Worm (Caenorhabditis elegans) whole organism, L3 larva: ENCODE data around the gene F33H1.4.
A peak's percentile ranks its signal among the peaks of the same experiment; 100 is the strongest.

Source experiments
- R02D3.7 ChIP-seq: fragments of 150-350 bp; optimal IDR thresholded peaks from 2 replicates; lab custom pipeline; 2014; ENCODE audit warnings: missing biosample characterization, missing genetic modification characterization
- ZK546.5 ChIP-seq: sonication (generic microtip); optimal IDR thresholded peaks from 2 replicates; lab custom pipeline; 2017; ENCODE audit warnings: missing biosample characterization, missing genetic modification characterization
- aly-2 ChIP-seq: fragments of 150-350 bp; optimal IDR thresholded peaks from 2 replicates; lab custom pipeline; 2014; ENCODE audit warnings: missing biosample characterization, missing genetic modification characterization
- ama-1 ChIP-seq: fragments of 150-350 bp; optimal IDR thresholded peaks from 2 replicates; lab custom pipeline; 2018
- ceh-16 ChIP-seq: sonication (generic microtip); optimal IDR thresholded peaks from 2 replicates; lab custom pipeline; 2017; ENCODE audit warnings: missing biosample characterization, missing genetic modification characterization
- ceh-28 ChIP-seq: fragments of 150-350 bp; optimal IDR thresholded peaks from 2 replicates; lab custom pipeline; 2014; ENCODE audit warnings: missing biosample characterization, missing genetic modification reagents, missing genetic modification characterization
- ceh-82 ChIP-seq: fragments of 150-350 bp; optimal IDR thresholded peaks from 2 replicates; lab custom pipeline; 2014; ENCODE audit warnings: missing biosample characterization, missing genetic modification characterization
- ceh-9 ChIP-seq: sonication (generic microtip); optimal IDR thresholded peaks from 2 replicates; lab custom pipeline; 2018; ENCODE audit warnings: missing biosample characterization, missing genetic modification characterization
- daf-12 ChIP-seq: fragments of 150-350 bp; optimal IDR thresholded peaks from 2 replicates; lab custom pipeline; 2014; ENCODE audit warnings: missing biosample characterization, missing genetic modification reagents, missing genetic modification characterization
- egl-27 ChIP-seq: sonication (generic microtip); optimal IDR thresholded peaks from 4 replicates; lab custom pipeline; 2017; ENCODE audit warnings: missing biosample characterization, missing genetic modification reagents, missing genetic modification characterization
- egl-5 ChIP-seq: fragments of 150-350 bp; optimal IDR thresholded peaks from 2 replicates; lab custom pipeline; 2017; ENCODE audit warnings: missing biosample characterization, missing genetic modification reagents, missing genetic modification characterization, inconsistent platforms
- elt-1 ChIP-seq: fragments of 150-350 bp; optimal IDR thresholded peaks from 2 replicates; lab custom pipeline; 2014; ENCODE audit warnings: missing biosample characterization, missing genetic modification characterization
- elt-3 ChIP-seq, 3 experiments: fragments of 150-350 bp in 1 of 3; sonication (generic microtip) in 2 of 3; optimal IDR thresholded peaks; 2 replicates in 2 of 3; 4 replicates in 1 of 3; lab custom pipeline; 2014 to 2017; ENCODE audit warnings: missing biosample characterization in 3 of 3, missing genetic modification characterization in 3 of 3
- eor-1 ChIP-seq, 2 experiments: fragments of 150-350 bp; optimal IDR thresholded peaks; 2 replicates each; lab custom pipeline; 2014 to 2018; ENCODE audit warnings: missing biosample characterization in 2 of 2, missing genetic modification characterization in 2 of 2
- fkh-10 ChIP-seq: sonication (generic microtip); optimal IDR thresholded peaks from 2 replicates; lab custom pipeline; 2017; ENCODE audit warnings: missing biosample characterization, missing genetic modification reagents, missing genetic modification characterization
- fkh-2 ChIP-seq: fragments of 150-350 bp; optimal IDR thresholded peaks from 2 replicates; lab custom pipeline; 2014; ENCODE audit warnings: missing biosample characterization, missing genetic modification reagents, missing genetic modification characterization
- fos-1 ChIP-seq: fragments of 150-350 bp; optimal IDR thresholded peaks from 2 replicates; lab custom pipeline; 2014; ENCODE audit warnings: missing biosample characterization, missing genetic modification characterization
- hmg-11 ChIP-seq: sonication (generic microtip); optimal IDR thresholded peaks from 2 replicates; lab custom pipeline; 2016; ENCODE audit warnings: missing genetic modification characterization, missing compliant biosample characterization
- jun-1 ChIP-seq: fragments of 150-350 bp; optimal IDR thresholded peaks from 2 replicates; lab custom pipeline; 2014; ENCODE audit warnings: missing biosample characterization, missing genetic modification reagents, missing genetic modification characterization
- lin-15B ChIP-seq: fragments of 150-350 bp; optimal IDR thresholded peaks from 2 replicates; lab custom pipeline; 2014; ENCODE audit warnings: missing biosample characterization, missing genetic modification characterization
- lin-39 ChIP-seq: fragments of 150-350 bp; optimal IDR thresholded peaks from 2 replicates; lab custom pipeline; 2018; ENCODE audit warnings: missing biosample characterization, missing genetic modification reagents, missing genetic modification characterization
- mdl-1 ChIP-seq: fragments of 150-350 bp; optimal IDR thresholded peaks from 2 replicates; lab custom pipeline; 2014; ENCODE audit warnings: missing biosample characterization, missing genetic modification characterization
- mml-1 ChIP-seq: fragments of 150-350 bp; sonication (generic microtip); optimal IDR thresholded peaks from 3 replicates; lab custom pipeline; 2014; ENCODE audit warnings: missing biosample characterization, missing genetic modification characterization
- nfya-1 ChIP-seq: sonication (generic microtip); optimal IDR thresholded peaks from 2 replicates; lab custom pipeline; 2017; ENCODE audit warnings: missing genetic modification characterization, mild to moderate bottlenecking, missing compliant biosample characterization, antibody characterized with exemption, moderate library complexity; ENCODE audit not compliant: insufficient read depth
- nhr-11 ChIP-seq: fragments of 150-350 bp; optimal IDR thresholded peaks from 2 replicates; lab custom pipeline; 2014; ENCODE audit warnings: missing biosample characterization, missing genetic modification characterization
- nhr-12 ChIP-seq: fragments of 150-350 bp; optimal IDR thresholded peaks from 2 replicates; lab custom pipeline; 2014; ENCODE audit warnings: missing biosample characterization, missing genetic modification characterization
- nhr-23 ChIP-seq: fragments of 150-350 bp; optimal IDR thresholded peaks from 2 replicates; lab custom pipeline; 2014; ENCODE audit warnings: missing biosample characterization, missing genetic modification reagents, missing genetic modification characterization
- nhr-237 ChIP-seq: fragments of 150-350 bp; optimal IDR thresholded peaks from 2 replicates; lab custom pipeline; 2014; ENCODE audit warnings: missing biosample characterization, missing genetic modification characterization
- nhr-25 ChIP-seq: sonication (generic microtip); optimal IDR thresholded peaks from 2 replicates; lab custom pipeline; 2017; ENCODE audit warnings: missing biosample characterization, missing genetic modification characterization
- nhr-28 ChIP-seq: fragments of 150-350 bp; optimal IDR thresholded peaks from 2 replicates; lab custom pipeline; 2014; ENCODE audit warnings: missing biosample characterization, missing genetic modification characterization
- nhr-67 ChIP-seq: fragments of 150-350 bp; optimal IDR thresholded peaks from 2 replicates; lab custom pipeline; 2014; ENCODE audit warnings: missing biosample characterization, missing genetic modification characterization
- nhr-76 ChIP-seq: fragments of 150-350 bp; sonication (generic microtip); optimal IDR thresholded peaks from 5 replicates; lab custom pipeline; 2014; ENCODE audit warnings: missing biosample characterization, missing genetic modification characterization
- nhr-77 ChIP-seq: fragments of 150-350 bp; optimal IDR thresholded peaks from 2 replicates; lab custom pipeline; 2014; ENCODE audit warnings: missing biosample characterization, missing genetic modification characterization
- pha-4 ChIP-seq: fragments of 150-350 bp; optimal IDR thresholded peaks from 2 replicates; lab custom pipeline; 2014; ENCODE audit warnings: missing biosample characterization, missing genetic modification reagents, missing genetic modification characterization
- pqm-1 ChIP-seq: fragments of 150-350 bp; optimal IDR thresholded peaks from 2 replicates; lab custom pipeline; 2017; ENCODE audit warnings: missing biosample characterization, missing genetic modification characterization, inconsistent platforms
- sea-2 ChIP-seq: fragments of 150-350 bp; sonication (generic microtip); optimal IDR thresholded peaks from 4 replicates; lab custom pipeline; 2014; ENCODE audit warnings: missing biosample characterization, missing genetic modification reagents, missing genetic modification characterization
- skn-1 ChIP-seq: fragments of 150-350 bp; optimal IDR thresholded peaks from 2 replicates; lab custom pipeline; 2014; ENCODE audit warnings: missing biosample characterization, missing genetic modification characterization
- snpc-4 ChIP-seq: fragments of 150-350 bp; optimal IDR thresholded peaks from 2 replicates; lab custom pipeline; 2014; ENCODE audit warnings: missing biosample characterization, missing genetic modification characterization
- tbx-2 ChIP-seq: sonication (generic microtip); optimal IDR thresholded peaks from 2 replicates; lab custom pipeline; 2016; ENCODE audit warnings: mild to moderate bottlenecking, missing genetic modification characterization, missing compliant biosample characterization
- unc-39 ChIP-seq: sonication (generic microtip); optimal IDR thresholded peaks from 4 replicates; lab custom pipeline; 2017; ENCODE audit warnings: missing biosample characterization, missing genetic modification characterization
- unc-62 ChIP-seq: fragments of 150-350 bp; sonication (generic microtip); optimal IDR thresholded peaks from 4 replicates; lab custom pipeline; 2014; ENCODE audit warnings: missing biosample characterization, missing genetic modification reagents, missing genetic modification characterization
- zag-1 ChIP-seq: fragments of 150-350 bp; optimal IDR thresholded peaks from 2 replicates; lab custom pipeline; 2014; ENCODE audit warnings: missing biosample characterization, missing genetic modification characterization
- ztf-4 ChIP-seq: fragments of 150-350 bp; optimal IDR thresholded peaks from 2 replicates; lab custom pipeline; 2014; ENCODE audit warnings: missing biosample characterization, missing genetic modification characterization

The F33H1.4 gene

DNA sequence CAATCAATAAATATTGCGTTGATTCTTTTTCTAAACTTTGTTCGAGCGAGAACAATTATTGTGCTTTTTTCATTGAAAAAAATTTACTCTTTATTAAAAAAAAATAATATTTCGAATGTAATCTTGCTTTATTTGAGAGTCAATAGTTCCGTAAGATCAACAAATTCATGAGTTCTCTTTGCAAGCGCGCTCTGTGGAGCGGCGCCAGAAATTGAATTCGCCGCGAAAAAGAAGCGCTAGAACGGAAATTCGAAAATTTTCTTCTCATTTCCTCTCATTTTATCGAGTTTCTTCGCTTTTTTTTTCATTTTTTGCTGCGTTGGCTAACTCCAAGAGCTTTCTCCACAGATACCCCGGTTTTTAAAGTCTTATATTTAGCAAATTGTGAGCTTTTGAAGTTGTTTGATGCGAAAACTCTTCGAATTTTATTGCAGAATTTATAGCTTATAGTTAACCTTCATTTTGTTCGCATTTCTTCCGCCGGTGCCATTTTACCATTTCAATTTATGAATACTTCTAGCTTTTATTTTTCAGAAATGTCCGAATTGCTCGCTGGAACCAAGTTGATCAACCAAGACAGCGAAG is 22.7 kb downstream of the F33H1.4 start, which contains the start of gene R05H5.3:
Gene R05H5.3, plus strand, starts transcription at position 535 of the 585 bp plus-strand sequence.
- peak; percentile 45 for TF ChIP-seq snpc-4
- TF ChIP-seq R02D3.7 (tag; lab: Kevin White, UChicago), result peak; percentile 73
- no peak for TF ChIP-seq daf-12
- peak; percentile 54 for TF ChIP-seq lin-39 (tag; lab: Kevin White, UChicago)
- peak; percentile 72 for TF ChIP-seq nfya-1 (tag; lab: Kevin White, UChicago)
- TF ChIP-seq fkh-10, result peak; percentile 70
- no peak for TF ChIP-seq eor-1 (tag; optimal IDR thresholded peaks at IDR 0.05; lab: Kevin White, UChicago)
- peak; percentile 24 for TF ChIP-seq nhr-25 (tag; lab: Kevin White, UChicago)
- TF ChIP-seq pqm-1, result peak; percentile 19
- peak; percentile 78 for TF ChIP-seq pha-4 (tag; lab: Kevin White, UChicago)
- TF ChIP-seq fos-1 (tag; lab: Kevin White, UChicago), result no peak
- peak; percentile 84 for TF ChIP-seq lin-15B (tag; lab: Kevin White, UChicago)
- TF ChIP-seq nhr-11 (tag; lab: Kevin White, UChicago), result peak; percentile 60
- TF ChIP-seq aly-2 (tag; lab: Kevin White, UChicago), result no peak

DNA sequence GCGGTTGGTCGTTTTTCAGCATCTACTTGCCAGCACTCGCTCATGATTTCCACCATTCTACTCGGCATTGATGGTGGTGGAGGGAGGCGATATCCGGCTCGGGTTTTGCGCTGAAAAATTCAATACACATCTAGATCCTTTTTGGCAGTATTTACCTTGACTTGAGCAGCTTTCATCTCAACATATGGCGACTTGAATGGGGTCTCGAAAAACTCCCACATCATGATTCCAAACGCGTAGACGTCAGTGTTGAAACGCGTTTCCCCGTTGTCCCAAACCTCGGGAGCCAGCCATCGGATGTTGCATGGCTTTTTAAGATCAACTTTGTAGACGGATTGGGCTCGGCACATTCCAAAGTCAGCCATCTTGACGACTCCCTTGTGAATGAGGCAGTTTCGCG is 24.0 kb downstream of the F33H1.4 start:
- TF ChIP-seq sea-2 (GFP tag; lab: Kevin White, UChicago), result no peak
- no peak for TF ChIP-seq elt-3 (tag; optimal IDR thresholded peaks at IDR 0.05; lab: Kevin White, UChicago)
- no peak for TF ChIP-seq aly-2 (tag; lab: Kevin White, UChicago)
- TF ChIP-seq ceh-9 (tag; lab: Kevin White, UChicago), result no peak
- TF ChIP-seq nhr-25 (tag; lab: Kevin White, UChicago), result no peak
- TF ChIP-seq nhr-28 (tag; lab: Kevin White, UChicago), result no peak
- no peak for TF ChIP-seq hmg-11
- no peak for TF ChIP-seq snpc-4
- TF ChIP-seq nhr-76 (tag; lab: Kevin White, UChicago), result no peak
- no peak for TF ChIP-seq tbx-2 (tag; lab: Kevin White, UChicago)
- TF ChIP-seq unc-62, result no peak
- no peak for TF ChIP-seq elt-1 (tag; lab: Kevin White, UChicago)
- TF ChIP-seq mml-1 (tag; lab: Kevin White, UChicago), result no peak

DNA sequence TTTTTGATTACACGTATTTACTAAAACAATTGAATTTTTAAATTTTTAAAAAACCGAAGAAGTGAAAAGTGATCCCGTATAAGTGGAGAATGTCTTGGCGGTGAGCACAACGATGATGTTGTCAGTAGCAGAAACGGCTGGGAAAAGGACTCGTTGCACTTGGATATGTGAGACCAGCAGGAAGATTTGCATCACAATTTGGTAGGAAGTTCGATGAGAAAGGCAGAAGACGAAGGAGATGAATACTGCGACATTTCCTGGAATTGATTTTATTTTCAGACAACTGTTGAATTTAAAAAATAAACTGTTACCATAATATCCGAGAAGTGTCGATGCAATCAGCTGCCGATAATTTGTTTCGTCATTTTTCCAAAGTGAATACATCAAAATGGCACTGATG is 25.5 kb downstream of the F33H1.4 start, which contains the start of gene R05H5.4:
Gene R05H5.4, minus strand, starts transcription at position 101 of the 400 bp plus-strand sequence.
- TF ChIP-seq daf-12, result no peak
- no peak for TF ChIP-seq pqm-1
- TF ChIP-seq nhr-77 (tag; lab: Kevin White, UChicago), result no peak
- no peak for TF ChIP-seq ceh-28 (tag; lab: Kevin White, UChicago)

DNA sequence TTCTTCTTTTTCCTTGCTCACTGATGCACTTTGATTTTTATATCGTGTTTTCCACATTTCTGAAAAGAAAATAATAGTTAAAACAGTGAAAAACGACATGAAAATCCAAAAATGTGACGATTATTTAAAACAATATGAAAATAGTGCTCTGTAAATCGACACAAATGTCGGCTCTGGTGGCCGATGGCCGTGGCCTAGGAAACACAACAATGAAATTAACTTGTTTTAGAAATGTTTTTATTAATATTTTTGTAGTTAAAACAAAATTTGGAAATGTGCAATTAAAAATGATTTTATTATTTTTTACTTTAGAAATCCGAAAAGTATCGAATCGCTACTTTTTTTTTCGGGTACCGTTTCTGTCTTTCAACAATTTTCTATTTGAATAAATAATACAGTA is 26.3 kb downstream of the F33H1.4 start, which contains the start of gene arv-1:
Gene arv-1, minus strand, starts transcription at position 65 of the 400 bp plus-strand sequence.
- TF ChIP-seq tbx-2 (tag; lab: Kevin White, UChicago) (no peak), unc-39 (no peak), ceh-82 (tag; lab: Kevin White, UChicago) (no peak), sea-2 (GFP tag; lab: Kevin White, UChicago) (no peak), ama-1 (lab: Kevin White, UChicago) (peak; percentile 32), nhr-76 (tag; lab: Kevin White, UChicago) (no peak), nhr-28 (tag; lab: Kevin White, UChicago) (no peak), mml-1 (tag; lab: Kevin White, UChicago) (no peak), nhr-237 (tag; lab: Kevin White, UChicago) (no peak), lin-15B (tag; lab: Kevin White, UChicago) (peak; percentile 67), mdl-1 (tag; lab: Kevin White, UChicago) (no peak), elt-1 (tag; lab: Kevin White, UChicago) (no peak), ZK546.5 (tag; lab: Kevin White, UChicago) (no peak), lin-39 (tag; lab: Kevin White, UChicago) (no peak), ztf-4 (tag; lab: Kevin White, UChicago) (no peak), ceh-9 (tag; lab: Kevin White, UChicago) (no peak), nhr-12 (tag; lab: Kevin White, UChicago) (no peak), nhr-77 (tag; lab: Kevin White, UChicago) (no peak), nhr-11 (tag; lab: Kevin White, UChicago) (no peak), hmg-11 (no peak), jun-1 (no peak), pha-4 (tag; lab: Kevin White, UChicago) (peak; percentile 65), nfya-1 (tag; lab: Kevin White, UChicago) (peak; percentile 56), nhr-23 (tag; lab: Kevin White, UChicago) (peak; percentile 83), zag-1 (tag; lab: Kevin White, UChicago) (no peak), fkh-10 (no peak), eor-1 (tag; optimal IDR thresholded peaks at IDR 0.05; lab: Kevin White, UChicago) (no peak), egl-27 (no peak), R02D3.7 (tag; lab: Kevin White, UChicago) (peak; percentile 91), elt-3 (tag; optimal IDR thresholded peaks at IDR 0.05; lab: Kevin White, UChicago) (no peak), fkh-2 (tag; lab: Kevin White, UChicago) (no peak), daf-12 (no peak), nhr-67 (tag; lab: Kevin White, UChicago) (no peak), ceh-16 (tag; lab: Kevin White, UChicago) (no peak), aly-2 (tag; lab: Kevin White, UChicago) (no peak), skn-1 (tag; lab: Kevin White, UChicago) (no peak), snpc-4 (peak; percentile 62), egl-5 (tag; lab: Kevin White, UChicago) (no peak), ceh-28 (tag; lab: Kevin White, UChicago) (no peak)
